Worm (Caenorhabditis elegans) whole organism, late embryonic: Measurements from ENCODE around the gene sfxn-1.1.

ENCODE experiments used
- F13H6.1 ChIP-seq: sonication (generic microtip); optimal IDR thresholded peaks from 2 replicates; lab custom pipeline; 2016; ENCODE audit warnings: missing genetic modification characterization, missing compliant biosample characterization
- ama-1 ChIP-seq: fragments of 150-350 bp; optimal IDR thresholded peaks from 2 replicates; lab custom pipeline; 2014
- ceh-22 ChIP-seq: sonication (generic microtip); optimal IDR thresholded peaks from 2 replicates; lab custom pipeline; 2017; ENCODE audit warnings: missing biosample characterization, missing genetic modification characterization
- ceh-34 ChIP-seq: sonication (generic microtip); optimal IDR thresholded peaks from 2 replicates; lab custom pipeline; 2016; ENCODE audit warnings: mild to moderate bottlenecking, missing genetic modification characterization, missing compliant biosample characterization
- ceh-6 ChIP-seq: fragments of 200-800 bp; sonication (Bioruptor generic); optimal IDR thresholded peaks from 2 replicates; lab custom pipeline; 2018; ENCODE audit warnings: mild to moderate bottlenecking, missing genetic modification characterization, missing compliant biosample characterization
- ceh-9 ChIP-seq: sonication (generic microtip); optimal IDR thresholded peaks from 2 replicates; lab custom pipeline; 2016; ENCODE audit warnings: mild to moderate bottlenecking, missing genetic modification characterization, inconsistent platforms, missing compliant biosample characterization
- eyg-1 ChIP-seq: sonication (generic microtip); optimal IDR thresholded peaks from 2 replicates; lab custom pipeline; 2016; ENCODE audit warnings: missing genotype, missing genetic modification characterization, missing compliant biosample characterization
- fkh-10 ChIP-seq: fragments of 150-350 bp; optimal IDR thresholded peaks from 2 replicates; lab custom pipeline; 2014; ENCODE audit warnings: missing biosample characterization, missing genetic modification reagents, missing genetic modification characterization
- nfya-1 ChIP-seq: sonication (generic microtip); optimal IDR thresholded peaks from 2 replicates; lab custom pipeline; 2017; ENCODE audit warnings: missing genetic modification characterization, mild to moderate bottlenecking, missing compliant biosample characterization, antibody characterized with exemption, moderate library complexity
- nhr-11 ChIP-seq: fragments of 150-350 bp; optimal IDR thresholded peaks from 2 replicates; lab custom pipeline; 2014; ENCODE audit warnings: missing biosample characterization, missing genetic modification characterization
- pag-3 ChIP-seq: sonication (generic microtip); optimal IDR thresholded peaks from 2 replicates; lab custom pipeline; 2016; ENCODE audit warnings: missing compliant biosample characterization, missing genetic modification characterization, borderline replicate concordance
- sox-4 ChIP-seq: sonication (generic microtip); optimal IDR thresholded peaks from 2 replicates; lab custom pipeline; 2017; ENCODE audit warnings: mild to moderate bottlenecking, missing genetic modification characterization, inconsistent platforms, missing compliant biosample characterization
- tbx-2 ChIP-seq: sonication (generic microtip); optimal IDR thresholded peaks from 2 replicates; lab custom pipeline; 2016; ENCODE audit warnings: missing genetic modification characterization, missing compliant biosample characterization

DNA sequence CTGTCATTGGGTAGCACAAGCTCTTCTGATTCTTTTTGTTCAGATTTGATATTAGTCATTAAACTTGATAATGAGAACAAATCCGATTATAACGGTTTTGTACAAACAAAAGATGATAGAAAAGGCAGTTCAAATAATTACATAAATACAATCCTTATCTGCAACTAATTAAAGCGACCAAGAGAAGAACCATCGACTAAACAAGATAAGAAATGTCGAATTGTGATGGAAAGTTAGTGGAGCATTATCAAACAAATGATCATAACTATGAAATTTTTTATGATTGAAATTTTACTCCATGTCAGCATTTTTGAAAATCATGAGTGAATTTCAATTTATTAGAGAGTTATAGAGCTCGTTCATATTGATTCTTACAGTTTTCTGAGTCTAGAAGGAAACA lies 50.3 kb downstream of the sfxn-1.1 start, which contains the start of gene chil-23:
- TF ChIP-seq eyg-1 (tag; lab: Kevin White, UChicago) = no peak
- TF ChIP-seq pag-3 (tag; lab: Kevin White, UChicago) = no peak
- TF ChIP-seq ceh-34 = no peak
- TF ChIP-seq ceh-9 (tag; lab: Kevin White, UChicago) = no peak
- no peak for TF ChIP-seq tbx-2 (tag; lab: Kevin White, UChicago)
- TF ChIP-seq fkh-10 (GFP tag; lab: Kevin White, UChicago) = no peak
- TF ChIP-seq nfya-1 (tag; lab: Kevin White, UChicago) = no peak
- TF ChIP-seq F13H6.1 = no peak
- TF ChIP-seq ceh-6 (GFP tag; lab: Kevin White, UChicago) = no peak
- TF ChIP-seq ama-1 = no peak
- no peak for TF ChIP-seq nhr-11 (tag; lab: Kevin White, UChicago)
- no peak for TF ChIP-seq ceh-22
- TF ChIP-seq sox-4 (tag; lab: Kevin White, UChicago) = no peak
